Fruit fly (Drosophila melanogaster): ENCODE measurements around the gene Arl5.

The Arl5 gene

dm6 chr3L:8299224-8300130 is at the start of gene Arl5, which contains the start of gene CG13671:
TSS of gene Arl5 (minus strand) at chr3L:8299839.
TSS of gene CG13671 (plus strand) at chr3L:8300064.
- TF ChIP-seq ey (GFP tag; optimal IDR thresholded peaks at IDR 0.05) = peak; percentile 63
- TF ChIP-seq sv (GFP tag; optimal IDR thresholded peaks at IDR 0.05) = peak; percentile 80
- no peak for TF ChIP-seq sage (GFP tag; optimal IDR thresholded peaks at IDR 0.05)
- TF ChIP-seq fru (GFP tag; optimal IDR thresholded peaks at IDR 0.05) = peak; percentile 86
- TF ChIP-seq h (GFP tag; optimal IDR thresholded peaks at IDR 0.05) = peak; percentile 85
- TF ChIP-seq Myc (optimal IDR thresholded peaks at IDR 0.05) = no peak
- peak; percentile 59 for TF ChIP-seq HLH106 (tag; optimal IDR thresholded peaks at IDR 0.05)
- TF ChIP-seq Sp1 (GFP tag; optimal IDR thresholded peaks at IDR 0.05) = peak; percentile 55
- TF ChIP-seq Hr83 (GFP tag; optimal IDR thresholded peaks at IDR 0.05; ENCODE audit: poor library complexity, severe bottlenecking) = peak; percentile 30
- no peak for TF ChIP-seq Rel (GFP tag; optimal IDR thresholded peaks at IDR 0.05)
- TF ChIP-seq Rel (tag; optimal IDR thresholded peaks at IDR 0.05) = peak; percentile 55
- peak in 1 of 2 experiments; percentile 93 for TF ChIP-seq foxo (GFP tag; optimal IDR thresholded peaks at IDR 0.05)
- TF ChIP-seq jim (GFP tag; optimal IDR thresholded peaks at IDR 0.05) = no peak
- no peak for TF ChIP-seq dmrt93B (GFP tag; optimal IDR thresholded peaks at IDR 0.05)
- peak; percentile 79 for TF ChIP-seq dsf (GFP tag; optimal IDR thresholded peaks at IDR 0.05; ENCODE audit: borderline replicate concordance)
- TF ChIP-seq Hnf4 (GFP tag; optimal IDR thresholded peaks at IDR 0.05) = peak; percentile 89
- TF ChIP-seq Jra (GFP tag; optimal IDR thresholded peaks at IDR 0.05) = peak; percentile 88
- no peak for TF ChIP-seq Dif (GFP tag; optimal IDR thresholded peaks at IDR 0.05; ENCODE audit: partially characterized antibody)
- no peak for TF ChIP-seq Abd-B (GFP tag; optimal IDR thresholded peaks at IDR 0.05)
- peak; percentile 84 for TF ChIP-seq OdsH (GFP tag; optimal IDR thresholded peaks at IDR 0.05)
- peak; percentile 82 for TF ChIP-seq psq (GFP tag; optimal IDR thresholded peaks at IDR 0.05)
- TF ChIP-seq Mio (GFP tag; optimal IDR thresholded peaks at IDR 0.05) = no peak
- no peak for TF ChIP-seq CG9705 (GFP tag; optimal IDR thresholded peaks at IDR 0.05)
- TF ChIP-seq CrebA (GFP tag; optimal IDR thresholded peaks at IDR 0.05; ENCODE audit: borderline replicate concordance) = no peak
- TF ChIP-seq br (GFP tag; optimal IDR thresholded peaks at IDR 0.05) = peak; percentile 69
- TF ChIP-seq Dfd (GFP tag; optimal IDR thresholded peaks at IDR 0.05) = no peak
- no peak for TF ChIP-seq N (GFP tag; optimal IDR thresholded peaks at IDR 0.05)
- TF ChIP-seq Vsx2 (GFP tag; optimal IDR thresholded peaks at IDR 0.05; ENCODE audit: partially characterized antibody) = peak; percentile 97
- TF ChIP-seq woc (GFP tag; optimal IDR thresholded peaks at IDR 0.05) = no peak
- peak; percentile 89 for TF ChIP-seq brk (GFP tag; optimal IDR thresholded peaks at IDR 0.05)
- peak; percentile 47 for TF ChIP-seq GATAd (GFP tag; optimal IDR thresholded peaks at IDR 0.05)
- TF ChIP-seq rgr (GFP tag; optimal IDR thresholded peaks at IDR 0.05) = peak; percentile 89

dm6 chr3L:8347346-8347745 is 47.7 kb upstream of the Arl5 start:
- TF ChIP-seq CG9705 (GFP tag; optimal IDR thresholded peaks at IDR 0.05) (no peak), OdsH (GFP tag; optimal IDR thresholded peaks at IDR 0.05) (peak; percentile 20), Abd-B (GFP tag; optimal IDR thresholded peaks at IDR 0.05) (no peak), br (GFP tag; optimal IDR thresholded peaks at IDR 0.05) (no peak), N (GFP tag; optimal IDR thresholded peaks at IDR 0.05) (no peak), Hr83 (GFP tag; optimal IDR thresholded peaks at IDR 0.05; ENCODE audit: poor library complexity, severe bottlenecking) (peak; percentile 80), tai (GFP tag; optimal IDR thresholded peaks at IDR 0.05) (no peak), dsf (GFP tag; optimal IDR thresholded peaks at IDR 0.05; ENCODE audit: borderline replicate concordance) (no peak), Hr78 (GFP tag; optimal IDR thresholded peaks at IDR 0.05) (no peak), Rel (GFP tag; optimal IDR thresholded peaks at IDR 0.05) (no peak), Rel (tag; optimal IDR thresholded peaks at IDR 0.05) (no peak)

- TF ChIP-seq dmrt93B (GFP tag; optimal IDR thresholded peaks at IDR 0.05) (peak; percentile 72), rgr (GFP tag; optimal IDR thresholded peaks at IDR 0.05) (peak; percentile 80), h (GFP tag; optimal IDR thresholded peaks at IDR 0.05) (peak; percentile 76), Dif (GFP tag; optimal IDR thresholded peaks at IDR 0.05; ENCODE audit: partially characterized antibody) (no peak), ey (GFP tag; optimal IDR thresholded peaks at IDR 0.05) (peak; percentile 37), Hr83 (GFP tag; optimal IDR thresholded peaks at IDR 0.05; ENCODE audit: poor library complexity, severe bottlenecking) (peak; percentile 33), GATAd (GFP tag; optimal IDR thresholded peaks at IDR 0.05) (no peak), foxo (GFP tag; optimal IDR thresholded peaks at IDR 0.05) (peak in 1 of 2 experiments; percentile 85), sage (GFP tag; optimal IDR thresholded peaks at IDR 0.05) (no peak), pan (optimal IDR thresholded peaks at IDR 0.05) (no peak), Jra (GFP tag; optimal IDR thresholded peaks at IDR 0.05) (peak; percentile 62), Rel (GFP tag; optimal IDR thresholded peaks at IDR 0.05) (no peak), Rel (tag; optimal IDR thresholded peaks at IDR 0.05) (peak; percentile 85), br (GFP tag; optimal IDR thresholded peaks at IDR 0.05) (peak; percentile 49), OdsH (GFP tag; optimal IDR thresholded peaks at IDR 0.05) (peak; percentile 62), fru (GFP tag; optimal IDR thresholded peaks at IDR 0.05) (peak; percentile 75), Sp1 (GFP tag; optimal IDR thresholded peaks at IDR 0.05) (peak; percentile 82), HLH106 (tag; optimal IDR thresholded peaks at IDR 0.05) (peak; percentile 87), psq (GFP tag; optimal IDR thresholded peaks at IDR 0.05) (peak; percentile 79), CG9705 (GFP tag; optimal IDR thresholded peaks at IDR 0.05) (peak; percentile 64)
Observed at dm6 chr3L:8346100-8346980, 46.7 kb upstream of the Arl5 start, which contains the start of the genes CG7182 and GAPcenA. TSS of gene CG7182 (minus strand) at chr3L:8346382. TSS of gene GAPcenA (plus strand) at chr3L:8346561.

Data from whole organism, wandering third instar larva.